Worm (Caenorhabditis elegans) whole organism, midembryonic: ENCODE results near the gene srh-223.

Source experiments
- T22C8.4 ChIP-seq: fragments of 200-800 bp; sonication (Bioruptor generic); IDR thresholded peaks from 2 replicates; pipeline ENCODE4 v1.3.6; 2022; ENCODE audit warnings: missing genetic modification characterization, missing compliant biosample characterization
- cog-1 ChIP-seq: sonication (generic microtip); optimal IDR thresholded peaks from 2 replicates; lab custom pipeline; 2016; ENCODE audit warnings: missing genetic modification characterization, missing compliant biosample characterization
- flt-1 ChIP-seq: fragments of 200-800 bp; sonication (Bioruptor generic); IDR thresholded peaks from 2 replicates; pipeline ENCODE4 v1.3.6; 2022; ENCODE audit warnings: missing genetic modification characterization, missing compliant biosample characterization
- klf-2 ChIP-seq: fragments of 200-800 bp; sonication (Bioruptor generic); conservative IDR thresholded peaks from 2 replicates; pipeline ENCODE4 v1.3.6; 2022; ENCODE audit warnings: missing genetic modification reagents, missing genetic modification characterization, missing compliant biosample characterization
- med-1 ChIP-seq: sonication (generic microtip); optimal IDR thresholded peaks from 2 replicates; lab custom pipeline; 2017; ENCODE audit warnings: missing genetic modification characterization, mild to moderate bottlenecking, missing compliant biosample characterization, antibody characterized with exemption, missing genetic modification reagents; ENCODE audit not compliant: insufficient read depth
- ref-1 ChIP-seq: fragments of 200-800 bp; sonication (Bioruptor generic); conservative IDR thresholded peaks from 2 replicates; pipeline ENCODE4 v1.3.6; 2022; ENCODE audit warnings: missing genetic modification reagents, missing genetic modification characterization, missing compliant biosample characterization
- tab-1 ChIP-seq: fragments of 200-800 bp; sonication (Bioruptor generic); IDR thresholded peaks from 2 replicates; pipeline ENCODE4 v1.3.6; 2022; ENCODE audit warnings: missing genetic modification characterization, missing compliant biosample characterization
- ztf-23 ChIP-seq: fragments of 200-800 bp; sonication (Bioruptor generic); IDR thresholded peaks from 2 replicates; pipeline ENCODE4 v1.3.6; 2022; ENCODE audit warnings: missing genetic modification reagents, missing genetic modification characterization, missing compliant biosample characterization
- ztf-29 ChIP-seq: fragments of 200-800 bp; sonication (Bioruptor generic); IDR thresholded peaks from 2 replicates; pipeline ENCODE4 v1.3.6; 2022; ENCODE audit warnings: missing genetic modification reagents, missing genetic modification characterization, missing compliant biosample characterization

Gene srh-223

ce11 chrIV:3963498-3963897 lies 18.2 kb upstream of the srh-223 start:
- TF ChIP-seq ztf-23 (GFP tag; lab: Robert Waterston, UW) (no peak), klf-2 (GFP tag; lab: Robert Waterston, UW) (no peak), T22C8.4 (no peak), tab-1 (GFP tag; lab: Robert Waterston, UW) (no peak), cog-1 (no peak), med-1 (GFP tag; lab: Kevin White, UChicago) (no peak), flt-1 (GFP tag; lab: Robert Waterston, UW) (no peak), ztf-29 (GFP tag; lab: Robert Waterston, UW) (no peak), ref-1 (GFP tag; lab: Robert Waterston, UW) (no peak)

- TF ChIP-seq T22C8.4 (no peak), ref-1 (GFP tag; lab: Robert Waterston, UW) (no peak), med-1 (GFP tag; lab: Kevin White, UChicago) (no peak), flt-1 (GFP tag; lab: Robert Waterston, UW) (no peak), klf-2 (GFP tag; lab: Robert Waterston, UW) (no peak), tab-1 (GFP tag; lab: Robert Waterston, UW) (no peak), cog-1 (no peak), ztf-23 (GFP tag; lab: Robert Waterston, UW) (no peak), ztf-29 (GFP tag; lab: Robert Waterston, UW) (no peak)
These were observed 16.7 kb upstream of the srh-223 start, which contains the start of gene clec-76 for ce11 chrIV:3965013-3965412. Gene clec-76, plus strand, starts transcription at chrIV:3965246.

ce11 chrIV:3973049-3973448 lies 8.7 kb upstream of the srh-223 start, which contains the start of gene clec-79:
Gene clec-79, plus strand, starts transcription at chrIV:3973349.
- no peak for TF ChIP-seq cog-1
- TF ChIP-seq ztf-23 (GFP tag; lab: Robert Waterston, UW), result no peak
- no peak for TF ChIP-seq flt-1 (GFP tag; lab: Robert Waterston, UW)
- no peak for TF ChIP-seq med-1 (GFP tag; lab: Kevin White, UChicago)
- TF ChIP-seq ref-1 (GFP tag; lab: Robert Waterston, UW), result no peak

- TF ChIP-seq cog-1 (no peak), ztf-29 (GFP tag; lab: Robert Waterston, UW) (no peak), klf-2 (GFP tag; lab: Robert Waterston, UW) (no peak), flt-1 (GFP tag; lab: Robert Waterston, UW) (no peak), ref-1 (GFP tag; lab: Robert Waterston, UW) (no peak), ztf-23 (GFP tag; lab: Robert Waterston, UW) (no peak), T22C8.4 (no peak), tab-1 (GFP tag; lab: Robert Waterston, UW) (no peak), med-1 (GFP tag; lab: Kevin White, UChicago) (no peak)
These were observed 3.7 kb upstream of the srh-223 start, which contains the start of gene srh-220 for ce11 chrIV:3977965-3978523. Gene srh-220, minus strand, starts transcription at chrIV:3978015.

- TF ChIP-seq tab-1 (GFP tag; lab: Robert Waterston, UW) (no peak), ztf-29 (GFP tag; lab: Robert Waterston, UW) (no peak), med-1 (GFP tag; lab: Kevin White, UChicago) (no peak), cog-1 (no peak), klf-2 (GFP tag; lab: Robert Waterston, UW) (no peak), ztf-23 (GFP tag; lab: Robert Waterston, UW) (no peak), T22C8.4 (no peak), ref-1 (GFP tag; lab: Robert Waterston, UW) (no peak), flt-1 (GFP tag; lab: Robert Waterston, UW) (no peak)
These were observed 2.2 kb upstream of the srh-223 start, which contains the start of gene srh-222 for ce11 chrIV:3979525-3979924. Gene srh-222, plus strand, starts transcription at chrIV:3979825.

DNA sequence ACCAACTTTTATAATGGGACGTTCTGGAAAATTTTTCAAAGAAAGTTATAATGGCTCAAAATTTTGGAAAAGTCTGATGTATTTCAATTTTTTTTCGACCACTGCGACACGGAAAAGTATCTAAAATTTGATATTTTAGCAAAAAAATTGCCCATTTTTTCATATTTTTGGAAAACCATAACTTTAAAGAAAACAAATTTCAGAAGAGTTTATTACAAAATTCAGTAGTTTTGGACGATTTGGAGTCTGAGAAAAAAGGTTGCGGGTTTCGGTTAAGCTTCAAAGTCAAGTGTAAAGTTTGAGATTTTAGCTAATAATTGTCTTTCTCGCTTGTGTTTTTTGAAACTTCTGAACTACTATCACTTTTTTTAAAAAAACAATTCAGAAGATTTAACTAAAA lies 6.4 kb downstream of the srh-223 start:
- no peak for TF ChIP-seq T22C8.4

DNA sequence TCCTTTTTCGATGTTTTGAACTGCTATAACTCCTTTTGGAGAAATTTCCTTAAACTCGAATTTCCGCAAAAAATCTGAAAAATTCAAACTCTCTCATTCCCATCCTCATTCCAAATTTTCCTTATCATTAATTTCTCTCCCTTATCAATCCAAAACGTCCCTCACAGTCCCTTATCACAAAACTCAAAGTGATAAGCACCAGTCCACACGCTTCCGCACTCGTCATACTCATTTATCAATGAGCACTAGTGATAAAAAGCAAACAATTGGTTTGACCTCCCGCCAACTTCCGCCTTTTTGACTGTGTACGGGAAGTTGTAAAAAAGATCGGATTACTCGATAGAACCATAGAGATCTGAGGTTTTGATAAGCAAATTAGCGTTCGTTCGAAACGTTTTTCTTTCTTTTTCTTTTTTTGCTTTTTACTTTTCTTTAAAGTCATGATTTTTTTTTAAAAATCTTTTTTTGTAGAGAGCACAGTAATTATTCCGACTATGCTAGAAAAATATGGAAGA lies 7.0 kb downstream of the srh-223 start, which contains the start of gene clec-78:
Gene clec-78, plus strand, starts transcription at position 465 of the 515 bp plus-strand sequence.
- no peak for TF ChIP-seq ztf-23 (GFP tag; lab: Robert Waterston, UW)
- TF ChIP-seq T22C8.4, result no peak
- no peak for TF ChIP-seq cog-1
- TF ChIP-seq ref-1 (GFP tag; lab: Robert Waterston, UW), result no peak
- TF ChIP-seq med-1 (GFP tag; lab: Kevin White, UChicago), result no peak
- TF ChIP-seq flt-1 (GFP tag; lab: Robert Waterston, UW), result no peak
- no peak for TF ChIP-seq klf-2 (GFP tag; lab: Robert Waterston, UW)
- no peak for TF ChIP-seq tab-1 (GFP tag; lab: Robert Waterston, UW)
- TF ChIP-seq ztf-29 (GFP tag; lab: Robert Waterston, UW), result no peak

ce11 chrIV:3993292-3993691 lies 11.6 kb downstream of the srh-223 start, which contains the start of gene F47C12.6:
Gene F47C12.6, minus strand, starts transcription at chrIV:3993392.
- TF ChIP-seq cog-1 (no peak), ztf-23 (GFP tag; lab: Robert Waterston, UW) (no peak), T22C8.4 (no peak), med-1 (GFP tag; lab: Kevin White, UChicago) (no peak), tab-1 (GFP tag; lab: Robert Waterston, UW) (no peak)

DNA sequence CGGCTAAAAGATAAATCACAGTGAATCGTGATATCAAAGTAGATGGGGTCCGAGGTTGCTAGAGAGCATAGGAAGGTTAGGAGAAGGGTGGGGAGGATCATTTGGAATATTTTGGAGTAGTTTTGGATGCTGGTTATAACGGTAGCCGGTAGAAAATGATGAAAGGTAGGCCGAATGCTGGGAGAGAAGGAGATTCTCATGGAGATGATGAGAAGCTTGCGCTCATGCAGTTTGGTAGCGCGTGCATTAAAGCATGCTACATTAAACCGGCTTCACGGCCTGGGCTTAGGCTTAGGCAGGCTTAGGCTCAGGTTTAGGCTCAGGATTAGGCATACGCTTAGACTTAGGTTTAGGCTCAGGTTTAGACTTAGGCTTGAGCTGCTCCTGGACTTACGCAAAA lies 12.6 kb downstream of the srh-223 start, which contains the start of gene F47C12.13:
Gene F47C12.13, minus strand, starts transcription at position 101 of the 400 bp plus-strand sequence.
- TF ChIP-seq med-1 (GFP tag; lab: Kevin White, UChicago), result no peak

DNA sequence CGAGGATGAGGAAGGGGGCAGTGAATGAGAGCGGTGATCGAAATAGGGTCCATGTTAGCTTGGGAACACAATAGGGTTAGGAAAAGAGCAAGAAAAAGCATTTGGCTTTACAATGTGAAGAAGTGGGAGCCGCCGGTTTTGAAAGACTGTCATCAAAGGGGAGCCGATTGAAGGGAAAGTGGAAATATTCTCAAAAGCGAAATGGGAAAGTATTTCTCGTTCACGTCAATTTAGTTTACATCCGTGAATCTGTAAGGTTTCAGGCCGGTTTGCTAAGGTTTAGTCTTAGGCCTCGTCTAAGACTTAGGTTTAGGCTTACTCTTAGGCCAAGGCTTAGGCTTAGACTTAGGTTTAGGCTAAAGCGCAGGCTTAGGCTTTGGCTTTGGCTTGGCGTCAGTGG lies 13.7 kb downstream of the srh-223 start, which contains the start of gene F47C12.7:
Gene F47C12.7, minus strand, starts transcription at position 101 of the 400 bp plus-strand sequence.
- no peak for TF ChIP-seq ztf-23 (GFP tag; lab: Robert Waterston, UW)
- no peak for TF ChIP-seq flt-1 (GFP tag; lab: Robert Waterston, UW)
- no peak for TF ChIP-seq T22C8.4
- TF ChIP-seq ref-1 (GFP tag; lab: Robert Waterston, UW), result no peak
- TF ChIP-seq ztf-29 (GFP tag; lab: Robert Waterston, UW), result no peak
- no peak for TF ChIP-seq klf-2 (GFP tag; lab: Robert Waterston, UW)
- no peak for TF ChIP-seq med-1 (GFP tag; lab: Kevin White, UChicago)
- no peak for TF ChIP-seq cog-1
- no peak for TF ChIP-seq tab-1 (GFP tag; lab: Robert Waterston, UW)
